Worm (Caenorhabditis elegans) whole organism, midembryonic: Measurements from ENCODE around the gene C50A2.7.

Experiments used
- T22C8.4 ChIP-seq: fragments of 200-800 bp; sonication (Bioruptor generic); IDR thresholded peaks from 2 replicates; pipeline ENCODE4 v1.3.6; 2022; ENCODE audit warnings: missing genetic modification characterization, missing compliant biosample characterization
- cog-1 ChIP-seq: sonication (generic microtip); optimal IDR thresholded peaks from 2 replicates; lab custom pipeline; 2016; ENCODE audit warnings: missing genetic modification characterization, missing compliant biosample characterization
- ztf-29 ChIP-seq: fragments of 200-800 bp; sonication (Bioruptor generic); IDR thresholded peaks from 2 replicates; pipeline ENCODE4 v1.3.6; 2022; ENCODE audit warnings: missing genetic modification reagents, missing genetic modification characterization, missing compliant biosample characterization

ce11 chrIV:1123357-1123756 lies 39.9 kb upstream of the C50A2.7 start:
- TF ChIP-seq ztf-29 (GFP tag; lab: Robert Waterston, UW): no peak
- TF ChIP-seq cog-1 (tag; lab: Kevin White, UChicago): no peak
- no peak for TF ChIP-seq T22C8.4 (GFP tag; lab: Robert Waterston, UW)
